Worm (Caenorhabditis elegans) whole organism, young adult: ENCODE measurements around the gene srxa-1.
A peak's percentile ranks its signal among the peaks of the same experiment; 100 is the strongest.

ENCODE experiments used
- B0019.2 ChIP-seq: fragments of 200-800 bp; sonication (Bioruptor generic); conservative IDR thresholded peaks from 2 replicates; pipeline ENCODE4 v1.3.6; 2022; ENCODE audit warnings: missing genetic modification reagents, missing genetic modification characterization, missing compliant biosample characterization
- B0261.1 ChIP-seq: sonication (generic microtip); optimal IDR thresholded peaks from 2 replicates; lab custom pipeline; 2016; ENCODE audit warnings: mild to moderate bottlenecking, missing genetic modification characterization, moderate library complexity, missing compliant biosample characterization
- C17E4.6 ChIP-seq: fragments of 200-800 bp; sonication (Bioruptor generic); IDR thresholded peaks from 2 replicates; pipeline ENCODE4 v1.3.6; 2022; ENCODE audit warnings: missing genetic modification reagents, missing genetic modification characterization, missing compliant biosample characterization
- D2030.7 ChIP-seq: fragments of 200-800 bp; sonication (Bioruptor generic); IDR thresholded peaks from 2 replicates; pipeline ENCODE4 v1.3.6; 2022; ENCODE audit warnings: missing genetic modification reagents, missing genetic modification characterization, missing compliant biosample characterization
- F33H1.4 ChIP-seq: fragments of 200-800 bp; sonication (Bioruptor generic); IDR thresholded peaks from 2 replicates; pipeline ENCODE4 v1.3.6; 2022; ENCODE audit warnings: missing genetic modification reagents, missing genetic modification characterization, missing compliant biosample characterization
- F37B4.10 ChIP-seq: fragments of 200-800 bp; sonication (Bioruptor generic); IDR thresholded peaks from 2 replicates; pipeline ENCODE4 v1.3.6; 2022; ENCODE audit warnings: missing genetic modification characterization, missing compliant biosample characterization
- K12H6.12 ChIP-seq: fragments of 200-800 bp; sonication (Bioruptor generic); optimal IDR thresholded peaks from 2 replicates; lab custom pipeline; 2018; ENCODE audit warnings: mild to moderate bottlenecking, missing genetic modification characterization, missing compliant biosample characterization
- T07F8.4 ChIP-seq: sonication (generic microtip); optimal IDR thresholded peaks from 2 replicates; lab custom pipeline; 2016; ENCODE audit warnings: mild to moderate bottlenecking, missing genetic modification characterization, moderate library complexity, missing compliant biosample characterization
- Y53F4B.3 ChIP-seq: fragments of 200-800 bp; sonication (Bioruptor generic); IDR thresholded peaks from 2 replicates; pipeline ENCODE4 v1.3.6; 2022; ENCODE audit warnings: missing genetic modification reagents, missing genetic modification characterization, missing compliant biosample characterization
- Y53G8AR.9 ChIP-seq: fragments of 200-800 bp; sonication (Bioruptor generic); conservative IDR thresholded peaks from 2 replicates; pipeline ENCODE4 v1.3.6; 2022; ENCODE audit warnings: missing genetic modification reagents, missing genetic modification characterization, missing compliant biosample characterization
- Y79H2A.3 ChIP-seq: fragments of 200-800 bp; sonication (Bioruptor generic); conservative IDR thresholded peaks from 2 replicates; pipeline ENCODE4 v1.3.6; 2022; ENCODE audit warnings: missing genetic modification reagents, missing genetic modification characterization, missing compliant biosample characterization
- Y95B8A.8 ChIP-seq: fragments of 200-800 bp; sonication (Bioruptor generic); IDR thresholded peaks from 2 replicates; pipeline ENCODE4 v1.3.6; 2022; ENCODE audit warnings: missing genetic modification reagents, missing genetic modification characterization, missing compliant biosample characterization
- akir-1 ChIP-seq: fragments of 200-800 bp; sonication (Bioruptor generic); optimal IDR thresholded peaks from 2 replicates; lab custom pipeline; 2018; ENCODE audit warnings: mild to moderate bottlenecking, missing genetic modification characterization, moderate library complexity, missing compliant biosample characterization
- ama-1 ChIP-seq, 3 experiments: fragments of 150-350 bp in 1 of 3; sonication (generic microtip) in 2 of 3; optimal IDR thresholded peaks; 2 replicates each; lab custom pipeline; 2014 to 2018; ENCODE audit warnings: missing biosample characterization in 2 of 3, missing genetic modification characterization in 2 of 3, missing genetic modification reagents in 2 of 3
- aptf-2 ChIP-seq: fragments of 200-800 bp; sonication (Bioruptor generic); conservative IDR thresholded peaks from 2 replicates; pipeline ENCODE4 v1.3.6; 2022; ENCODE audit warnings: missing genetic modification reagents, missing genetic modification characterization, missing compliant biosample characterization
- attf-6 ChIP-seq: fragments of 200-800 bp; sonication (Bioruptor generic); IDR thresholded peaks from 2 replicates; pipeline ENCODE4 v1.3.6; 2022; ENCODE audit warnings: missing genetic modification reagents, missing genetic modification characterization, missing compliant biosample characterization
- bed-1 ChIP-seq: fragments of 200-800 bp; sonication (Bioruptor generic); IDR thresholded peaks from 2 replicates; pipeline ENCODE4 v1.3.6; 2022; ENCODE audit warnings: missing genetic modification reagents, missing genetic modification characterization, missing compliant biosample characterization
- cebp-1 ChIP-seq, 2 experiments: fragments of 200-800 bp in 1 of 2; sonication (Bioruptor generic) in 1 of 2; sonication (generic microtip) in 1 of 2; IDR thresholded peaks in 1 of 2; optimal IDR thresholded peaks in 1 of 2; 2 replicates each; pipeline versions ENCODE4 v1.3.6 to Lab custom; 2017 to 2022; ENCODE audit warnings: missing compliant biosample characterization in 2 of 2, missing genetic modification characterization in 2 of 2, mild to moderate bottlenecking in 1 of 2, missing genetic modification reagents in 1 of 2, moderate library complexity in 1 of 2
- ceh-100 ChIP-seq: fragments of 200-800 bp; sonication (Bioruptor generic); IDR thresholded peaks from 2 replicates; pipeline ENCODE4 v1.3.6; 2022; ENCODE audit warnings: missing genetic modification reagents, missing genetic modification characterization, missing compliant biosample characterization
- ceh-27 ChIP-seq: fragments of 200-800 bp; sonication (Bioruptor generic); optimal IDR thresholded peaks from 2 replicates; lab custom pipeline; 2018; ENCODE audit warnings: mild to moderate bottlenecking, missing genetic modification characterization, moderate library complexity, missing compliant biosample characterization
- ceh-40 ChIP-seq: fragments of 200-800 bp; sonication (Bioruptor generic); IDR thresholded peaks from 2 replicates; pipeline ENCODE4 v1.3.6; 2022; ENCODE audit warnings: missing genetic modification characterization, missing compliant biosample characterization
- die-1 ChIP-seq: sonication (generic microtip); optimal IDR thresholded peaks from 2 replicates; lab custom pipeline; 2016; ENCODE audit warnings: missing genotype, mild to moderate bottlenecking, missing genetic modification characterization, missing compliant biosample characterization
- efl-1 ChIP-seq: fragments of 150-350 bp; optimal IDR thresholded peaks from 2 replicates; lab custom pipeline; 2014; ENCODE audit warnings: missing biosample characterization, missing genetic modification reagents, missing genetic modification characterization
- him-1 ChIP-seq: sonication (generic microtip); optimal IDR thresholded peaks from 2 replicates; lab custom pipeline; 2016; ENCODE audit warnings: missing genotype, missing genetic modification reagents, missing genetic modification characterization, missing compliant biosample characterization
- hlh-26 ChIP-seq: fragments of 200-800 bp; sonication (Bioruptor generic); conservative IDR thresholded peaks from 2 replicates; pipeline ENCODE4 v1.3.6; 2022; ENCODE audit warnings: missing genetic modification reagents, missing genetic modification characterization, missing compliant biosample characterization
- let-526 ChIP-seq: fragments of 200-800 bp; sonication (Bioruptor generic); IDR thresholded peaks from 2 replicates; pipeline ENCODE4 v1.3.6; 2022; ENCODE audit warnings: missing genetic modification reagents, missing genetic modification characterization, missing compliant biosample characterization
- let-607 ChIP-seq, 2 experiments: fragments of 200-800 bp in 1 of 2; sonication (Bioruptor generic) in 1 of 2; sonication (generic microtip) in 1 of 2; optimal IDR thresholded peaks; 2 replicates each; lab custom pipeline; 2016 to 2018; ENCODE audit warnings: mild to moderate bottlenecking in 2 of 2, missing compliant biosample characterization in 2 of 2, missing genetic modification characterization in 2 of 2, moderate library complexity in 2 of 2, missing genotype in 1 of 2
- lin-26 ChIP-seq: fragments of 200-800 bp; sonication (Bioruptor generic); IDR thresholded peaks from 2 replicates; pipeline ENCODE4 v1.3.6; 2022; ENCODE audit warnings: missing genetic modification reagents, missing genetic modification characterization, missing compliant biosample characterization
- lin-54 ChIP-seq: fragments of 200-800 bp; sonication (Bioruptor generic); optimal IDR thresholded peaks from 2 replicates; lab custom pipeline; 2018; ENCODE audit warnings: mild to moderate bottlenecking, missing genetic modification characterization, missing compliant biosample characterization
- lir-1 ChIP-seq: fragments of 200-800 bp; sonication (Bioruptor generic); conservative IDR thresholded peaks from 2 replicates; pipeline ENCODE4 v1.3.6; 2022; ENCODE audit warnings: missing genetic modification reagents, missing genetic modification characterization, missing compliant biosample characterization
- lsl-1 ChIP-seq: fragments of 200-800 bp; sonication (Bioruptor generic); optimal IDR thresholded peaks from 2 replicates; lab custom pipeline; 2018; ENCODE audit warnings: mild to moderate bottlenecking, missing genetic modification characterization, moderate library complexity, missing compliant biosample characterization
- mcd-1 ChIP-seq: fragments of 200-800 bp; sonication (Bioruptor generic); IDR thresholded peaks from 2 replicates; pipeline ENCODE4 v1.3.6; 2022; ENCODE audit warnings: missing genetic modification reagents, missing genetic modification characterization, missing compliant biosample characterization
- mxl-1 ChIP-seq: sonication (generic microtip); optimal IDR thresholded peaks from 2 replicates; lab custom pipeline; 2016; ENCODE audit warnings: missing genetic modification characterization, missing compliant biosample characterization
- nfya-2 ChIP-seq: fragments of 200-800 bp; sonication (Bioruptor generic); IDR thresholded peaks from 2 replicates; pipeline ENCODE4 v1.3.6; 2022; ENCODE audit warnings: missing genetic modification reagents, missing genetic modification characterization, missing compliant biosample characterization
- snpc-1.3 ChIP-seq: sonication (generic microtip); optimal IDR thresholded peaks from 2 replicates; lab custom pipeline; 2017; ENCODE audit warnings: missing genetic modification characterization, mild to moderate bottlenecking, missing compliant biosample characterization, antibody characterized with exemption, moderate library complexity, missing genotype, missing genetic modification reagents; ENCODE audit not compliant: insufficient read depth
- somi-1 ChIP-seq: fragments of 200-800 bp; sonication (Bioruptor generic); optimal IDR thresholded peaks from 2 replicates; lab custom pipeline; 2018; ENCODE audit warnings: mild to moderate bottlenecking, missing genetic modification characterization, missing compliant biosample characterization
- tbp1 ChIP-seq: fragments of 200-800 bp; sonication (Bioruptor generic); optimal IDR thresholded peaks from 2 replicates; lab custom pipeline; 2018; ENCODE audit warnings: mild to moderate bottlenecking, missing genetic modification characterization, missing compliant biosample characterization
- tlf-1 ChIP-seq: fragments of 200-800 bp; sonication (Bioruptor generic); optimal IDR thresholded peaks from 2 replicates; lab custom pipeline; 2018; ENCODE audit warnings: mild to moderate bottlenecking, missing genetic modification characterization, missing compliant biosample characterization
- unc-130 ChIP-seq: sonication (generic microtip); optimal IDR thresholded peaks from 2 replicates; lab custom pipeline; 2016; ENCODE audit warnings: missing genetic modification reagents, missing genetic modification characterization, missing compliant biosample characterization
- xnd-1 ChIP-seq: sonication (generic microtip); optimal IDR thresholded peaks from 2 replicates; lab custom pipeline; 2016; ENCODE audit warnings: missing genotype, missing genetic modification reagents, missing genetic modification characterization, missing compliant biosample characterization
- ztf-18 ChIP-seq: sonication (generic microtip); optimal IDR thresholded peaks from 2 replicates; lab custom pipeline; 2016; ENCODE audit warnings: missing genotype, mild to moderate bottlenecking, missing genetic modification characterization, missing compliant biosample characterization
- ztf-25 ChIP-seq: fragments of 200-800 bp; sonication (Bioruptor generic); IDR thresholded peaks from 2 replicates; pipeline ENCODE4 v1.3.6; 2022; ENCODE audit warnings: missing genetic modification reagents, missing genetic modification characterization, missing compliant biosample characterization

The srxa-1 gene

DNA sequence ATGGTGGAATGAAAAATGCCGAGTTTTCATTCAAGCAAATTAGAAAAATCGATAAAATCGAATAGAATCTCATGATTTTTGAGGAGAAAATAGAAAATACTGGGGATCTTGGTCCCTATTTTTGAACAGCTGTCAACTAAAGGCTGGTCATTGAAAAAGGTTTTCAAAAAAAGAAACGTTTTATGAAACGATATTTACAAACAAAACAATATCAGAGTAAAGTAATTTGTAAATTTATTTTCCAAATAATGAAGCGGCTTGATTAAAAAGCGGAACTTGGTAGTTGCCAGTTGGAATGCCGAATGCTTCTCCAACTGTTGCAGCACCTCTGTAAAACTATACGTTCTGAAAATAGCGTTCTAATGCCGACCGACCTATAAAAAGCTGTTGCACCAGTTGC lies 41.8 kb downstream of the srxa-1 start, which contains the start of gene F38A6.5:
TSS of gene F38A6.5 (minus strand) at position 101 of the 400 bp plus-strand sequence.
- TF ChIP-seq T07F8.4 (tag; lab: Kevin White, UChicago), result no peak
- no peak for TF ChIP-seq C17E4.6 (GFP tag; lab: Robert Waterston, UW)
- TF ChIP-seq D2030.7 (GFP tag; lab: Robert Waterston, UW), result no peak
- no peak for TF ChIP-seq him-1 (tag; lab: Kevin White, UChicago)
- TF ChIP-seq Y53F4B.3 (GFP tag; lab: Robert Waterston, UW), result no peak
- no peak for TF ChIP-seq ceh-100
- TF ChIP-seq ztf-25 (GFP tag; lab: Robert Waterston, UW), result no peak

DNA sequence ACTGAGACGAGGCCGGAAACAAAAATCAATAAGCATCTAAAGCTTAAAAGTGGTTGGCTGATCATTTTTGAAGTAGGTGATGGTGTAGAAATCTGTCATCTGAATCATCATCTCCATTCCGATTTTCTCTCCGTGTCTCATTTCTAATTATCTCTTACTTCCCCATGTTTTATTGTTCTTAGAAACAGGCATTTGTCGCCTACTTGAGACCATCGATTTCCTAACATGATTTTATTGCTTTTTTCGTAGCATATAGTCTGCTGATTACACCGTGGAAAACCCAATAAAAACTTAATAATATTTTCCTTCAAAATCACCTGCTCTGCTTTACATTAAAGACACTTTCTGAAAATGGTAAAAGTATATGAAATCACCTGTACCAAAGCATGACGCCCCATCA lies 43.4 kb downstream of the srxa-1 start, which contains the start of gene F38A6.4:
TSS of gene F38A6.4 (minus strand) at position 101 of the 400 bp plus-strand sequence.
- TF ChIP-seq lsl-1 (GFP tag; lab: Kevin White, UChicago) (no peak), ceh-27 (GFP tag; lab: Kevin White, UChicago) (no peak), him-1 (tag; lab: Kevin White, UChicago) (no peak), cebp-1 (GFP tag; IDR thresholded peaks at IDR 0.05; lab: Robert Waterston, UW) (no peak), cebp-1 (tag; optimal IDR thresholded peaks at IDR 0.05; lab: Kevin White, UChicago) (no peak), lir-1 (GFP tag; lab: Robert Waterston, UW) (no peak), Y95B8A.8 (no peak), ama-1 (optimal IDR thresholded peaks at IDR 0.05; lab: Kevin White, UChicago) (no peak), ama-1 (GFP tag; optimal IDR thresholded peaks at IDR 0.05; lab: Kevin White, UChicago) (no peak), efl-1 (no peak), hlh-26 (GFP tag; lab: Robert Waterston, UW) (no peak)

DNA sequence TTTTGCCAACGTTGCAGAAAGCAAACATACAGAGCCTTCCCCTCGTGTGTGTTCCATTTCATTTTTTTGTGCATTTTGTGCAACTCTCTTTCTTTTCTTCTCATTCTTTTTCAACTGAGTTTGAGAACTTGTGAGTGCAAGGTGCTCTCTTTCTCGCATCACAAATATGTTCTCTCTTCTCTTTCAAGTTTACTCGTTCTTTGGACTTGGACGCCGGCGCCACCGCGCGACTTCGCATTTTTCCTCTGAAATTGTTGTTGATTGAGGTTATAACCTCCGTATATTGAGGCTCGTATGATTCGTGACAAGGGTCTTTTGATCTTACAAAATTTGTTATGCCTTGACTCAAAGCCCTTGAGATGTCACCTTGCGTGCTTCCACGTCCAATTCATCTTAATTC lies 44.9 kb downstream of the srxa-1 start:
- TF ChIP-seq ztf-18 (tag; lab: Kevin White, UChicago) (no peak), mcd-1 (GFP tag; lab: Robert Waterston, UW) (0 out of 2 replicates have a peak, but pooled peaks have one; percentile 29), B0261.1 (tag; lab: Kevin White, UChicago) (no peak), lin-26 (0 out of 2 replicates have a peak, but pooled peaks have one; percentile 23), cebp-1 (GFP tag; IDR thresholded peaks at IDR 0.05; lab: Robert Waterston, UW) (0 out of 2 replicates have a peak, but pooled peaks have one; percentile 14), cebp-1 (tag; optimal IDR thresholded peaks at IDR 0.05; lab: Kevin White, UChicago) (peak; percentile 75), D2030.7 (GFP tag; lab: Robert Waterston, UW) (no peak), hlh-26 (GFP tag; lab: Robert Waterston, UW) (no peak), attf-6 (no peak), die-1 (tag; lab: Kevin White, UChicago) (no peak), Y53G8AR.9 (GFP tag; lab: Robert Waterston, UW) (peak; percentile 70; the same call in 1 of the 2 replicates), F37B4.10 (no peak), lir-1 (GFP tag; lab: Robert Waterston, UW) (no peak), lin-54 (peak; percentile 35), aptf-2 (no peak), ceh-40 (GFP tag; lab: Robert Waterston, UW) (no peak), let-526 (GFP tag; lab: Robert Waterston, UW) (no peak), K12H6.12 (peak; percentile 21), bed-1 (GFP tag; lab: Robert Waterston, UW) (no peak), akir-1 (GFP tag; lab: Kevin White, UChicago) (no peak), Y53F4B.3 (GFP tag; lab: Robert Waterston, UW) (no peak), Y95B8A.8 (no peak), let-607 (tag; optimal IDR thresholded peaks at IDR 0.05; lab: Kevin White, UChicago) (no peak), nfya-2 (GFP tag; lab: Robert Waterston, UW) (no peak), him-1 (tag; lab: Kevin White, UChicago) (no peak), snpc-1.3 (tag; lab: Kevin White, UChicago) (no peak), tlf-1 (no peak), mxl-1 (tag; lab: Kevin White, UChicago) (no peak), B0019.2 (GFP tag; lab: Robert Waterston, UW) (no peak), tbp1 (GFP tag; lab: Kevin White, UChicago) (peak; percentile 40), F33H1.4 (no peak), xnd-1 (no peak), somi-1 (GFP tag; lab: Kevin White, UChicago) (no peak), Y79H2A.3 (no peak), unc-130 (GFP tag; lab: Kevin White, UChicago) (no peak)
